Worm (Caenorhabditis elegans) whole organism, late embryonic: Measurements from ENCODE around the gene srg-65.

Experiments used
- F13H6.1 ChIP-seq: sonication (generic microtip); optimal IDR thresholded peaks from 2 replicates; lab custom pipeline; 2016; ENCODE audit warnings: missing genetic modification characterization, missing compliant biosample characterization
- ama-1 ChIP-seq: fragments of 150-350 bp; optimal IDR thresholded peaks from 2 replicates; lab custom pipeline; 2014
- dmd-4 ChIP-seq: sonication (generic microtip); optimal IDR thresholded peaks from 2 replicates; lab custom pipeline; 2016; ENCODE audit warnings: borderline replicate concordance, missing genetic modification characterization, missing compliant biosample characterization
- eyg-1 ChIP-seq: sonication (generic microtip); optimal IDR thresholded peaks from 2 replicates; lab custom pipeline; 2016; ENCODE audit warnings: missing genotype, missing genetic modification characterization, missing compliant biosample characterization
- hlh-13 ChIP-seq: fragments of 200-800 bp; sonication (Bioruptor generic); optimal IDR thresholded peaks from 2 replicates; lab custom pipeline; 2018; ENCODE audit warnings: mild to moderate bottlenecking, missing genetic modification characterization, missing compliant biosample characterization
- hlh-30 ChIP-seq: sonication (generic microtip); optimal IDR thresholded peaks from 2 replicates; lab custom pipeline; 2017; ENCODE audit warnings: antibody characterized with exemption, missing genetic modification characterization, missing compliant biosample characterization; ENCODE audit not compliant: insufficient read depth
- nfya-1 ChIP-seq: sonication (generic microtip); optimal IDR thresholded peaks from 2 replicates; lab custom pipeline; 2017; ENCODE audit warnings: missing genetic modification characterization, mild to moderate bottlenecking, missing compliant biosample characterization, antibody characterized with exemption, moderate library complexity
- nhr-11 ChIP-seq: fragments of 150-350 bp; optimal IDR thresholded peaks from 2 replicates; lab custom pipeline; 2014; ENCODE audit warnings: missing biosample characterization, missing genetic modification characterization
- pros-1 ChIP-seq: fragments of 150-350 bp; optimal IDR thresholded peaks from 2 replicates; lab custom pipeline; 2014; ENCODE audit warnings: missing biosample characterization, missing genetic modification reagents, missing genetic modification characterization
- sox-4 ChIP-seq: sonication (generic microtip); optimal IDR thresholded peaks from 2 replicates; lab custom pipeline; 2017; ENCODE audit warnings: mild to moderate bottlenecking, missing genetic modification characterization, inconsistent platforms, missing compliant biosample characterization
- unc-86 ChIP-seq: sonication (generic microtip); optimal IDR thresholded peaks from 2 replicates; lab custom pipeline; 2016; ENCODE audit warnings: missing genetic modification characterization, missing compliant biosample characterization

ce11 chrV:5490205-5490604, 5.4 kb upstream of the srg-65 start, which contains the start of gene T05C3.6:
- TF ChIP-seq hlh-13 (GFP tag; lab: Kevin White, UChicago) (no peak), nfya-1 (tag; lab: Kevin White, UChicago) (no peak), ama-1 (lab: Kevin White, UChicago) (no peak), sox-4 (tag; lab: Kevin White, UChicago) (no peak), hlh-30 (tag; lab: Kevin White, UChicago) (no peak), nhr-11 (no peak), unc-86 (tag; lab: Kevin White, UChicago) (no peak), pros-1 (tag; lab: Kevin White, UChicago) (no peak), dmd-4 (tag; lab: Kevin White, UChicago) (no peak), eyg-1 (tag; lab: Kevin White, UChicago) (no peak), F13H6.1 (tag; lab: Kevin White, UChicago) (no peak)
